Fruit fly (Drosophila melanogaster) S2 (cell line): ENCODE data around the gene pyd.

Experiments used
- CG8478 ChIP-seq: fragments of >200 bp; optimal IDR thresholded peaks from 2 replicates; lab custom pipeline; 2018
- CTCF ChIP-seq, 2 experiments: fragments of >200 bp; optimal IDR thresholded peaks; 2 replicates each; lab custom pipeline; 2018

Gene pyd

DNA sequence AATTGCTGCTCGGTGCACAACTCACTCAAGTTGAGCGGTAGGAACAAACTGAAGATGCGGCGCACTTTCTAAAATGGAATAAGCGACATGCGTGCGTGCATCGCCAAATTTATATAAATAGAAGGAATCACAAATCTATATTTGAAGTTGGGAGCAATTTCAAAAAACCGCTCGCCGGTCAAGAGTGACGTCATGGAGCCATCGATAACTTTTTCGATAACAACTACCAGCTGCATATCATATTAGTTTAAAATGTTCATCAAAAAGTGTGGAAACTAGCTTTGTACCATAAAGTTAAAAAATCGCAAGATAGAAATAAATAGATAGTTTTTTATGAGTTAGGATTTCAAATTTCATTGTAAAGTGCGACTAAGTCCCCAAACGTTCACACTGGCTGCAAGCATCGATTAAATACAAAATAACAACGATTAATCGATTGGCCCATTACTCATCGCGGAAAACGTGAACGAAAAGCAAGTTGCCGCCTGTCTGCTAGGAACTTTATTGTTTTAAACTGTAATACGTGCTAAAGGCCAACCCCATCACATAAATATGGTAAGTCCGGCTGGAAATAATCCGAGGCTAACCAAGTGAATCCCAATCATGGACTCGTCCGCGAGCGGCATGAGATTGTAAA is 130.5 kb downstream of the pyd start, which contains the start of the genes Pif1A, Pif1B and CCT7:
TSS of gene Pif1A (minus strand) at position 51 of the 637 bp plus-strand sequence.
TSS of gene Pif1B (minus strand) at position 51 of the 637 bp plus-strand sequence.
TSS of gene CCT7 (plus strand) at position 439 of the 637 bp plus-strand sequence.
- TF ChIP-seq CG8478 (lab: Kevin White, UChicago) (no peak), CTCF (optimal IDR thresholded peaks at IDR 0.05; lab: Kevin White, UChicago) (no peak)

dm6 chr3R:8799866-8800265 is 131.8 kb downstream of the pyd start:
- TF ChIP-seq CTCF (optimal IDR thresholded peaks at IDR 0.05; lab: Kevin White, UChicago) (no peak), CG8478 (lab: Kevin White, UChicago) (no peak)

- TF ChIP-seq CTCF (optimal IDR thresholded peaks at IDR 0.05; lab: Kevin White, UChicago), result no peak
- TF ChIP-seq CG8478 (lab: Kevin White, UChicago), result no peak
These were observed 133.4 kb downstream of the pyd start for dm6 chr3R:8798332-8798731.

DNA sequence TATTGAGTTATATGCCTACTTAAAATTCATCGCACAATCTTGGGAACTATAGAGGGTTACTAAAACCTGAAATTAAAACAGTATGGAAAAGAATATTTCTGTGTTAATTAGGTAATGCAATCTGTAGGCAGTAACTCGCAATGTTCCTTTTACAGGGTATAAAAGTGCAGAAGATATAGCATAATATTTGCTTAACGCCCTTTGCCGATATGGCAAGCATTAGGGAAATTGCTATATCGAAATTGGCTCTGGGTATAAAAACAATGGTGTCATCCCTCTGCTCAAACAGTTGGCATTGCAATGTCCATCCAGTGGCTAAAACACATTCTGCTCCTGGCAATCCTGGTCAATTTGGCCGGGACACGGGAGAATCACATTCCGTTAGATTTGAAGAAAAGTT is 137.3 kb downstream of the pyd start, which contains the start of gene Ir85a:
TSS of gene Ir85a (plus strand) at position 301 of the 400 bp plus-strand sequence.
- TF ChIP-seq CTCF (optimal IDR thresholded peaks at IDR 0.05; lab: Kevin White, UChicago), result no peak
- TF ChIP-seq CG8478 (lab: Kevin White, UChicago), result no peak

DNA sequence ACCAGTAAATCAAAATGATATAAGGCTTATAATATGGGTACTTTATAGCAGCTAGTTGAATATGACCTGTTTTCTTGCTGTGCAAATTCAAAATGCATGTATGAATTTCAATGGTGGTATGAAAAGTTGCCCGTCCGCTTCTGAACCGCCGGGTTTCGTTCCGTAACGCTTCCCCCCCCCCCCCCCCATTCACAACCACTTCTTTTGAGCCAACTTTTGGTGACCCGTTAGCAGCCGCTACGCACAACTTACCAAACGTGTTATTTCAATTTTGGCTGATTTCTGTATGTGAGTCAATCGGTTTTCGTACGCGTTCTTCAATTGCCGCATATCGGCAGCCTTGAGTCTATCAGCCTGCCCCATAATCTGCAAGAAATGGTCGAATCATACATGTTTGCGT is 138.0 kb downstream of the pyd start:
- TF ChIP-seq CG8478 (lab: Kevin White, UChicago), result no peak
- TF ChIP-seq CTCF (optimal IDR thresholded peaks at IDR 0.05; lab: Kevin White, UChicago), result no peak

- TF ChIP-seq CTCF (optimal IDR thresholded peaks at IDR 0.05; lab: Kevin White, UChicago) (no peak), CG8478 (lab: Kevin White, UChicago) (no peak)
These were observed 139.1 kb downstream of the pyd start for dm6 chr3R:8792463-8793175.

- TF ChIP-seq CG8478 (lab: Kevin White, UChicago) (no peak), CTCF (optimal IDR thresholded peaks at IDR 0.05; lab: Kevin White, UChicago) (no peak)
These were observed 142.8 kb downstream of the pyd start for dm6 chr3R:8788722-8789400.

- TF ChIP-seq CG8478 (lab: Kevin White, UChicago) (no peak), CTCF (optimal IDR thresholded peaks at IDR 0.05; lab: Kevin White, UChicago) (no peak)
These were observed 144.0 kb downstream of the pyd start for dm6 chr3R:8787538-8788282.

dm6 chr3R:8785451-8785850 is 146.2 kb downstream of the pyd start:
- no peak for TF ChIP-seq CTCF (optimal IDR thresholded peaks at IDR 0.05; lab: Kevin White, UChicago)
- no peak for TF ChIP-seq CG8478 (lab: Kevin White, UChicago)

DNA sequence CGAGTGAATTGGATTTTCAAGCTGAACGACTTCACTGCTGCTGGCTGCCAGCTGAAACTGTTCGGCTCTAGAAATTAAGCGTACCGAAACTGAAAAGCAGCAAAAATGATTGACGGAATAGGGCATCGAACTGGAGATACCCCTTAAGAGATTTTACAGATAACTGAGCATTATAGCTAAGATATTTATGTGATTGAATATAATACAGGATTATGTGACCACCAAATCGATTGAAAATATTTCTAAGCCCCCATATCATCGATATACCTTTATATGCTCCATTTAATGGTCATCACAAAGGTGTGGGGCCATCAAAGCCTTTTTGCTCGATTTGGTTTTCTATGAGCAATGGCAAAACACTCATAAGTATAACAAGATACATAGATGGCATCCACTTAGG is 146.9 kb downstream of the pyd start:
- TF ChIP-seq CG8478 (lab: Kevin White, UChicago) (no peak), CTCF (optimal IDR thresholded peaks at IDR 0.05; lab: Kevin White, UChicago) (no peak)

dm6 chr3R:8780689-8781088 is 151.0 kb downstream of the pyd start, which contains the start of gene CG33189:
Gene CG33189 (minus strand): TSS chr3R:8780789.
- TF ChIP-seq CG8478 (lab: Kevin White, UChicago) (no peak), CTCF (optimal IDR thresholded peaks at IDR 0.05; lab: Kevin White, UChicago) (no peak)

- TF ChIP-seq CG8478 (lab: Kevin White, UChicago), result no peak
These were observed 151.9 kb downstream of the pyd start, which contains the start of gene CG33191 for dm6 chr3R:8779823-8780222. Gene CG33191 (minus strand): TSS chr3R:8779923.
